Worm (Caenorhabditis elegans): ENCODE results near the gene T25B9.11.
A peak's percentile ranks its signal among the peaks of the same experiment; 100 is the strongest.

Gene T25B9.11

DNA sequence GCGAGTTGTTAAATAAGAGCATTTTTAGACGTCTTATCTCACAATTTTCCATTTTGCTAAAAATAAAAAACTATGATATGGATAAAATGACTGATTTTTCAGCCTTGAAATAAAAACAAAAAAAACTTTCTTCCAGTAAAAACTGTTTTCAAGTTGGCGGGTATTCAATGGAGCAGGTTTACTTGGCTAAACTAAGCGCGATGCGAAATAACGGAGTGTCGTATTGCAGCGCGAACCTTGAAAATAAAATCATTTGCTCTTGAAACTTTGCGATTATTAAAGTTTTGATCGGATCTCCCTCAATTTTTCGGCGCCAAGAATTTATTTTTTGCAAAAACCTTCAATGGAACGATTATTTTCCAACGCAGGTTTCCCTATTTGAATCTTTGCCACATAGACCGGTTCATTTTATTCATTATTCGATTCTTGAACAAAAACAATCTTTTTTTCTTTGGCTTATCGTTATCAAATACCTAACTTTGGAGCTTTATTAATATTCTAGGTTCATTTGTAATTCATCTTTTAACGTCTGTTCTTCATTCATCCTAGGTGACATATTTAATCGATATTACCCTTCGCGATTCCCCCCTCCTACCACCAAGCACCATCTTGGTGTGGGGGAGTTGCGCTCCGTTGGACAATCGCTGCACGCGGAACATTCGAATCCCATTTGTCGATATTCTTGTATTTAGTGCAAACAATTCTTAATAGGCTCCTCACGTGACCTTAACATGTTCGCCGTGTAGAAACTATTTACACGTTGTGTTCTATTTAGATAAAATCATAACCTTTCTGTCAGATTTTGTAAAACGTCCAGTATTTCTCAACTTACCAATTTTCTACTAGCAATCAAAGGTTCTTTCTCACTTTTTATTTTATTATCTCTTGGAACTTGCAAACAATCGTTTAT lies 29.5 kb upstream of the T25B9.11 start, which contains the start of the genes orc-5 and cyb-1:
Gene orc-5 (minus strand): TSS at position 62 of the 910 bp plus-strand sequence.
Gene cyb-1 (plus strand): TSS at position 690 of the 910 bp plus-strand sequence.
- TF ChIP-seq elt-3 (tag; optimal IDR thresholded peaks at IDR 0.05), result no peak
- no peak for TF ChIP-seq unc-39 (tag; optimal IDR thresholded peaks at IDR 0.05)
- TF ChIP-seq fkh-10 (GFP tag; optimal IDR thresholded peaks at IDR 0.05), result no peak
- no peak for TF ChIP-seq ama-1 (optimal IDR thresholded peaks at IDR 0.05)
- TF ChIP-seq nhr-67 (tag; optimal IDR thresholded peaks at IDR 0.05), result no peak
- TF ChIP-seq elt-2 (tag; optimal IDR thresholded peaks at IDR 0.05), result peak; percentile 11
- peak; percentile 42 for TF ChIP-seq nhr-43 (tag; optimal IDR thresholded peaks at IDR 0.05; ENCODE audit: poor library complexity, severe bottlenecking)
- peak; percentile 2 for TF ChIP-seq pqm-1 (tag; optimal IDR thresholded peaks at IDR 0.05)
- peak; percentile 87 for TF ChIP-seq nfya-1 (tag; optimal IDR thresholded peaks at IDR 0.05; ENCODE audit: insufficient read depth)
- TF ChIP-seq nhr-76 (tag; optimal IDR thresholded peaks at IDR 0.05), result no peak
- no peak for TF ChIP-seq tbx-2 (tag; optimal IDR thresholded peaks at IDR 0.05)
- no peak for TF ChIP-seq ztf-11 (tag; optimal IDR thresholded peaks at IDR 0.05)
- TF ChIP-seq snpc-4 (tag; optimal IDR thresholded peaks at IDR 0.05), result peak; percentile 16
- TF ChIP-seq aly-2 (tag; optimal IDR thresholded peaks at IDR 0.05), result no peak
- TF ChIP-seq nhr-12 (tag; optimal IDR thresholded peaks at IDR 0.05), result no peak
- TF ChIP-seq daf-12 (tag; optimal IDR thresholded peaks at IDR 0.05), result no peak
- no peak for TF ChIP-seq mdl-1 (tag; optimal IDR thresholded peaks at IDR 0.05)
- peak; percentile 73 for TF ChIP-seq lin-39 (tag; optimal IDR thresholded peaks at IDR 0.05)
- peak; percentile 85 for TF ChIP-seq nhr-23 (tag; optimal IDR thresholded peaks at IDR 0.05)
- TF ChIP-seq nhr-11 (tag; optimal IDR thresholded peaks at IDR 0.05), result no peak
- TF ChIP-seq nhr-77 (tag; optimal IDR thresholded peaks at IDR 0.05), result no peak
- TF ChIP-seq lsy-12 (tag; optimal IDR thresholded peaks at IDR 0.05), result no peak
- peak; percentile 96 for TF ChIP-seq lin-15B (tag; optimal IDR thresholded peaks at IDR 0.05)
- no peak for TF ChIP-seq ceh-9 (tag; optimal IDR thresholded peaks at IDR 0.05)
- peak; percentile 20 for TF ChIP-seq R02D3.7 (tag; optimal IDR thresholded peaks at IDR 0.05)
- TF ChIP-seq zag-1 (tag; optimal IDR thresholded peaks at IDR 0.05), result no peak
- peak; percentile 69 for TF ChIP-seq nhr-25 (tag; optimal IDR thresholded peaks at IDR 0.05)
- no peak for TF ChIP-seq mml-1 (tag; optimal IDR thresholded peaks at IDR 0.05)
- TF ChIP-seq eor-1 (tag; optimal IDR thresholded peaks at IDR 0.05), result no peak
- TF ChIP-seq pha-4 (tag; optimal IDR thresholded peaks at IDR 0.05), result peak; percentile 90
- TF ChIP-seq sea-2 (GFP tag; optimal IDR thresholded peaks at IDR 0.05), result no peak
- peak; percentile 46 for TF ChIP-seq hmg-11 (tag; optimal IDR thresholded peaks at IDR 0.05)
- peak; percentile 63 for TF ChIP-seq skn-1 (tag; optimal IDR thresholded peaks at IDR 0.05)
- no peak for TF ChIP-seq ZK546.5 (tag; optimal IDR thresholded peaks at IDR 0.05)
- no peak for TF ChIP-seq ceh-28 (tag; optimal IDR thresholded peaks at IDR 0.05)

DNA sequence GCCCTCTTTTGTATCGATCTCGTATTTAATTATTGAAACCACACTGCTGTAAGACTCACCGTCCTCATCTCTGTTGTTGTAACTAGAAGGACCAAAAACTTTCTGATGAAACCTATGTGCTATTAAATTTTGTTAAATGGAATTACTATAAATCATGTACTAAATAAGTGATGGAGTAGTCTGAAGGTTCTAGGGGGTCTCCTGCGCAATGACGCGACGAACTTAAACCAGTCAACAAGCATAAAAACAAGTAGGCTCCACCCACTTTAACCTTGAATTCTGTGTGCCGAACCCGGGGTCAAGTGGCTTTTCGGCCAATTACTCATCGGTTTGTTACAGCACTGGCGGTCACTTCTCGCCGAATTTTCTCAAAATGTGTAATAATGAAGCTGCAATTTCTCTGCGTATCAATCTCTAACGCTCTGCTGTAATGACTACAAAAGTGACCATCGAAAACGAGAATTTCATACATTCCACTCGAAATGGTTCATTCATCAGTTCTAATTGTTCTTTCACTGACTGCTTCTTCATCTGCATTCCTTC lies 27.2 kb upstream of the T25B9.11 start, which contains the start of gene grl-21:
Gene grl-21 (plus strand): TSS at position 464 of the 543 bp plus-strand sequence.
- no peak for TF ChIP-seq nhr-67 (tag; optimal IDR thresholded peaks at IDR 0.05)
- peak; percentile 81 for TF ChIP-seq nhr-25 (tag; optimal IDR thresholded peaks at IDR 0.05)

DNA sequence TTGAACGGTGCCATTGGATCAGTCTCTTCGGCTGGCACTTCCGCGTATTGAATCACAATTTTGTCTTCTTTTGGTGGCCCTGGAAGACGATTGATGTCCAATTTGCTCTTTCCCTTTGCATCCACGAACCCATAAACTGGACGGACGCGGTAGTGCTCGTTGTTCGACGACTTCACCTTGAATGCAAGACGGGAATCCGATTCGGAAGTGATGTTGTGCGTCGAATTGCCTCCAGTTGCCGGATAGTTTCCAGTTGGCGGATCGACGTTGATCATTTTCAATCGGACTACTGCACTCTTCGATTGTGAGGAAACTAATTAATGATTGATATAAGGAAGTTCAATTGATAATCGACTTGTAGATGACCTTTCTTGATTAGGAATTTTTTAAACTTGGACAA lies 26.0 kb upstream of the T25B9.11 start, which contains the start of gene ssp-34:
Gene ssp-34 (minus strand): TSS at position 275 of the 400 bp plus-strand sequence.
- TF ChIP-seq daf-12 (tag; optimal IDR thresholded peaks at IDR 0.05) (no peak), nhr-28 (tag; optimal IDR thresholded peaks at IDR 0.05) (no peak), egl-27 (tag; optimal IDR thresholded peaks at IDR 0.05) (no peak), aly-2 (tag; optimal IDR thresholded peaks at IDR 0.05) (no peak), ZK546.5 (tag; optimal IDR thresholded peaks at IDR 0.05) (no peak), elt-3 (tag; optimal IDR thresholded peaks at IDR 0.05) (no peak), fos-1 (tag; optimal IDR thresholded peaks at IDR 0.05) (no peak), fkh-2 (tag; optimal IDR thresholded peaks at IDR 0.05) (no peak), elt-1 (tag; optimal IDR thresholded peaks at IDR 0.05) (no peak), ama-1 (optimal IDR thresholded peaks at IDR 0.05) (no peak), jun-1 (tag; optimal IDR thresholded peaks at IDR 0.05) (no peak), nhr-237 (tag; optimal IDR thresholded peaks at IDR 0.05) (no peak), ceh-16 (tag; optimal IDR thresholded peaks at IDR 0.05) (no peak), tbx-2 (tag; optimal IDR thresholded peaks at IDR 0.05) (no peak), lsy-12 (tag; optimal IDR thresholded peaks at IDR 0.05) (no peak), egl-5 (tag; optimal IDR thresholded peaks at IDR 0.05) (no peak), ceh-9 (tag; optimal IDR thresholded peaks at IDR 0.05) (no peak)

All from whole organism, L3 larva.